Worm (Caenorhabditis elegans) whole organism, L4 larva: ENCODE measurements around the gene F42H10.3.

Source experiments
- F26F4.8 ChIP-seq: fragments of 200-800 bp; sonication (Bioruptor generic); conservative IDR thresholded peaks from 2 replicates; pipeline ENCODE4 v1.3.6; 2022; ENCODE audit warnings: missing genetic modification characterization, missing compliant biosample characterization
- T20F7.1 ChIP-seq: fragments of 200-800 bp; sonication (Bioruptor generic); optimal IDR thresholded peaks from 2 replicates; lab custom pipeline; 2018; ENCODE audit warnings: mild to moderate bottlenecking, missing genetic modification characterization, missing compliant biosample characterization
- Y48G9A.11 ChIP-seq: fragments of 200-800 bp; sonication (Bioruptor generic); IDR thresholded peaks from 2 replicates; pipeline ENCODE4 v1.3.6; 2022; ENCODE audit warnings: missing genetic modification reagents, missing genetic modification characterization, missing compliant biosample characterization
- ceh-20 ChIP-seq: fragments of 200-800 bp; sonication (Bioruptor generic); IDR thresholded peaks from 2 replicates; pipeline ENCODE4 v1.3.6; 2022; ENCODE audit warnings: missing genetic modification reagents, missing genetic modification characterization, missing compliant biosample characterization
- ceh-32 ChIP-seq: sonication (generic microtip); optimal IDR thresholded peaks from 2 replicates; lab custom pipeline; 2016; ENCODE audit warnings: mild to moderate bottlenecking, missing genetic modification characterization, missing compliant biosample characterization; ENCODE audit not compliant: poor library complexity
- ceh-62 ChIP-seq: sonication (generic microtip); optimal IDR thresholded peaks from 2 replicates; lab custom pipeline; 2017; ENCODE audit warnings: missing biosample characterization, missing genetic modification characterization
- ces-1 ChIP-seq: fragments of 150-350 bp; sonication (generic microtip); optimal IDR thresholded peaks from 4 replicates; lab custom pipeline; 2014; ENCODE audit warnings: missing biosample characterization, missing genetic modification reagents, missing genetic modification characterization
- daf-16 ChIP-seq, 3 experiments: sonication (generic microtip); optimal IDR thresholded peaks; 2 replicates each; lab custom pipeline; 2016 to 2017; ENCODE audit warnings: missing genetic modification characterization in 3 of 3, missing genetic modification reagents in 3 of 3, mild to moderate bottlenecking in 2 of 3, missing compliant biosample characterization in 2 of 3, missing biosample characterization in 1 of 3, moderate library complexity in 1 of 3
- dpl-1 ChIP-seq: fragments of 150-350 bp; optimal IDR thresholded peaks from 2 replicates; lab custom pipeline; 2014; ENCODE audit warnings: missing biosample characterization, missing genetic modification reagents, missing genetic modification characterization
- duxl-1 ChIP-seq: sonication (generic microtip); optimal IDR thresholded peaks from 2 replicates; lab custom pipeline; 2016; ENCODE audit warnings: mild to moderate bottlenecking, missing genetic modification characterization, moderate library complexity, missing compliant biosample characterization; ENCODE audit not compliant: poor library complexity
- dve-1 ChIP-seq: sonication (generic microtip); optimal IDR thresholded peaks from 2 replicates; lab custom pipeline; 2017; ENCODE audit warnings: antibody characterized with exemption, mild to moderate bottlenecking, missing genetic modification characterization, missing compliant biosample characterization; ENCODE audit not compliant: insufficient read depth
- egl-27 ChIP-seq: sonication (generic microtip); optimal IDR thresholded peaks from 3 replicates; lab custom pipeline; 2017; ENCODE audit warnings: missing biosample characterization, missing genetic modification reagents, missing genetic modification characterization
- fos-1 ChIP-seq: fragments of 150-350 bp; optimal IDR thresholded peaks from 2 replicates; lab custom pipeline; 2014; ENCODE audit warnings: missing biosample characterization, missing genetic modification characterization
- hif-1 ChIP-seq, 2 experiments: sonication (generic microtip); optimal IDR thresholded peaks; 2 replicates each; lab custom pipeline; 2016 to 2017; ENCODE audit warnings: missing compliant biosample characterization in 2 of 2, missing genetic modification characterization in 2 of 2, missing genetic modification reagents in 2 of 2, missing genotype in 2 of 2, mild to moderate bottlenecking in 1 of 2
- hlh-30 ChIP-seq: sonication (generic microtip); optimal IDR thresholded peaks from 2 replicates; lab custom pipeline; 2017; ENCODE audit warnings: antibody characterized with exemption, mild to moderate bottlenecking, missing genetic modification characterization, missing compliant biosample characterization; ENCODE audit not compliant: insufficient read depth
- jun-1 ChIP-seq: fragments of 150-350 bp; optimal IDR thresholded peaks from 2 replicates; lab custom pipeline; 2014; ENCODE audit warnings: missing biosample characterization, missing genetic modification reagents, missing genetic modification characterization
- lin-15B ChIP-seq: fragments of 150-350 bp; sonication (generic microtip); optimal IDR thresholded peaks from 3 replicates; lab custom pipeline; 2014; ENCODE audit warnings: missing biosample characterization, missing genetic modification characterization
- lin-29 ChIP-seq: fragments of 200-800 bp; sonication (Bioruptor generic); IDR thresholded peaks from 2 replicates; pipeline ENCODE4 v1.3.6; 2022; ENCODE audit warnings: missing genetic modification reagents, missing genetic modification characterization, missing compliant biosample characterization
- lin-39 ChIP-seq: fragments of 150-350 bp; optimal IDR thresholded peaks from 2 replicates; lab custom pipeline; 2014; ENCODE audit warnings: missing biosample characterization, missing genetic modification reagents, missing genetic modification characterization
- lsy-2 ChIP-seq, 2 experiments: fragments of 150-350 bp in 1 of 2; sonication (generic microtip) in 1 of 2; optimal IDR thresholded peaks; 2 replicates each; lab custom pipeline; 2014 to 2017; ENCODE audit warnings: missing biosample characterization in 2 of 2, missing genetic modification characterization in 2 of 2
- madf-9 ChIP-seq: fragments of 200-800 bp; sonication (Bioruptor generic); conservative IDR thresholded peaks from 2 replicates; pipeline ENCODE4 v1.3.6; 2022; ENCODE audit warnings: missing genetic modification reagents, missing genetic modification characterization, missing compliant biosample characterization
- mdl-1 ChIP-seq, 2 experiments: fragments of 150-350 bp in 1 of 2; sonication (generic microtip) in 1 of 2; optimal IDR thresholded peaks; 2 replicates each; lab custom pipeline; 2014 to 2017; ENCODE audit warnings: missing biosample characterization in 2 of 2, missing genetic modification characterization in 2 of 2
- mdt-29 ChIP-seq: fragments of 200-800 bp; sonication (Bioruptor generic); IDR thresholded peaks from 2 replicates; pipeline ENCODE4 v1.3.6; 2022; ENCODE audit warnings: missing genetic modification reagents, missing genetic modification characterization, missing compliant biosample characterization
- mep-1 ChIP-seq: fragments of 150-350 bp; sonication (generic microtip); optimal IDR thresholded peaks from 3 replicates; lab custom pipeline; 2014; ENCODE audit warnings: missing biosample characterization, missing genetic modification characterization
- mes-2 ChIP-seq: sonication (generic microtip); optimal IDR thresholded peaks from 2 replicates; lab custom pipeline; 2016; ENCODE audit warnings: missing genotype, mild to moderate bottlenecking, missing genetic modification characterization, missing compliant biosample characterization; ENCODE audit not compliant: poor library complexity, severe bottlenecking
- mxl-2 ChIP-seq: fragments of 200-800 bp; sonication (Bioruptor generic); conservative IDR thresholded peaks from 2 replicates; pipeline ENCODE4 v1.3.6; 2022; ENCODE audit warnings: missing genetic modification reagents, missing genetic modification characterization, missing compliant biosample characterization
- mxl-3 ChIP-seq: fragments of 200-800 bp; sonication (Bioruptor generic); optimal IDR thresholded peaks from 2 replicates; lab custom pipeline; 2018; ENCODE audit warnings: mild to moderate bottlenecking, missing genetic modification characterization, missing compliant biosample characterization
- nhr-111 ChIP-seq: fragments of 200-800 bp; sonication (Bioruptor generic); optimal IDR thresholded peaks from 2 replicates; lab custom pipeline; 2018; ENCODE audit warnings: mild to moderate bottlenecking, missing genetic modification characterization, missing compliant biosample characterization
- nhr-25 ChIP-seq: sonication (generic microtip); optimal IDR thresholded peaks from 2 replicates; lab custom pipeline; 2017; ENCODE audit warnings: missing genetic modification characterization, mild to moderate bottlenecking, missing compliant biosample characterization, antibody characterized with exemption, moderate library complexity, borderline replicate concordance; ENCODE audit not compliant: insufficient read depth
- nhr-6 ChIP-seq: fragments of 150-350 bp; optimal IDR thresholded peaks from 2 replicates; lab custom pipeline; 2014; ENCODE audit warnings: missing biosample characterization, missing genetic modification characterization
- nhr-76 ChIP-seq: fragments of 150-350 bp; optimal IDR thresholded peaks from 2 replicates; lab custom pipeline; 2014; ENCODE audit warnings: missing biosample characterization, missing genetic modification characterization
- nhr-77 ChIP-seq: fragments of 150-350 bp; optimal IDR thresholded peaks from 2 replicates; lab custom pipeline; 2014; ENCODE audit warnings: missing biosample characterization, missing genetic modification characterization
- saeg-2 ChIP-seq: fragments of 200-800 bp; sonication (Bioruptor generic); IDR thresholded peaks from 2 replicates; pipeline ENCODE4 v1.3.6; 2022; ENCODE audit warnings: missing genetic modification reagents, missing genetic modification characterization, missing compliant biosample characterization
- sdz-12 ChIP-seq: fragments of 200-800 bp; sonication (Bioruptor generic); optimal IDR thresholded peaks from 2 replicates; lab custom pipeline; 2018; ENCODE audit warnings: mild to moderate bottlenecking, missing genetic modification characterization, missing compliant biosample characterization
- snpc-1.2 ChIP-seq: fragments of 200-800 bp; sonication (Bioruptor generic); IDR thresholded peaks from 2 replicates; pipeline ENCODE4 v1.3.6; 2022; ENCODE audit warnings: missing genetic modification reagents, missing genetic modification characterization, missing compliant biosample characterization
- spr-1 ChIP-seq: sonication (generic microtip); optimal IDR thresholded peaks from 2 replicates; lab custom pipeline; 2016; ENCODE audit warnings: mild to moderate bottlenecking, missing genetic modification characterization, missing compliant biosample characterization
- tag-97 ChIP-seq: fragments of 200-800 bp; sonication (Bioruptor generic); IDR thresholded peaks from 2 replicates; pipeline ENCODE4 v1.3.6; 2022; ENCODE audit warnings: missing genetic modification characterization, missing compliant biosample characterization
- vab-7 ChIP-seq: fragments of 200-800 bp; sonication (Bioruptor generic); IDR thresholded peaks from 2 replicates; pipeline ENCODE4 v1.3.6; 2022; ENCODE audit warnings: missing genetic modification reagents, missing genetic modification characterization, missing compliant biosample characterization
- zfp-3 ChIP-seq: fragments of 200-800 bp; sonication (Bioruptor generic); conservative IDR thresholded peaks from 2 replicates; pipeline ENCODE4 v1.3.6; 2022; ENCODE audit warnings: missing genetic modification reagents, missing genetic modification characterization, missing compliant biosample characterization
- ztf-11 ChIP-seq: fragments of 150-350 bp; optimal IDR thresholded peaks from 2 replicates; lab custom pipeline; 2014; ENCODE audit warnings: missing biosample characterization, missing genetic modification characterization

F42H10.3 gene

ce11 chrIII:8490254-8490653 is 6.3 kb downstream of the F42H10.3 start, which contains the start of the genes ess-2 and F42H10.2:
Gene ess-2, minus strand, starts transcription at chrIII:8490352.
Gene F42H10.2, plus strand, starts transcription at chrIII:8490620.
- TF ChIP-seq daf-16 (GFP tag; optimal IDR thresholded peaks at IDR 0.05; lab: Kevin White, UChicago) (no peak), daf-16 (tag; optimal IDR thresholded peaks at IDR 0.05; lab: Kevin White, UChicago) (peak; percentile 27), nhr-77 (tag; lab: Kevin White, UChicago) (peak; percentile 1), dpl-1 (GFP tag; lab: Kevin White, UChicago) (peak; percentile 44), mep-1 (tag; lab: Kevin White, UChicago) (peak; percentile 34), mes-2 (tag; lab: Kevin White, UChicago) (peak; percentile 43), T20F7.1 (peak; percentile 97), nhr-6 (tag; lab: Kevin White, UChicago) (peak; percentile 4), F26F4.8 (GFP tag; lab: Robert Waterston, UW) (no peak), lsy-2 (tag; optimal IDR thresholded peaks at IDR 0.05; lab: Kevin White, UChicago) (peak in 1 of 2 experiments; percentile 83), saeg-2 (GFP tag; lab: Robert Waterston, UW) (no peak), hif-1 (tag; optimal IDR thresholded peaks at IDR 0.05; lab: Kevin White, UChicago) (peak in 1 of 2 experiments; percentile 1), hlh-30 (tag; lab: Kevin White, UChicago) (peak; percentile 26), ztf-11 (tag; lab: Kevin White, UChicago) (no peak), dve-1 (tag; lab: Kevin White, UChicago) (peak; percentile 53)

ce11 chrIII:8491945-8492344 is 8.0 kb downstream of the F42H10.3 start:
- TF ChIP-seq egl-27 (tag; lab: Kevin White, UChicago) (no peak), T20F7.1 (no peak), madf-9 (no peak), F26F4.8 (GFP tag; lab: Robert Waterston, UW) (no peak), nhr-25 (tag; lab: Kevin White, UChicago) (no peak), fos-1 (no peak), ztf-11 (tag; lab: Kevin White, UChicago) (no peak), mxl-2 (GFP tag; lab: Robert Waterston, UW) (no peak), duxl-1 (tag; lab: Kevin White, UChicago) (no peak), spr-1 (tag; lab: Kevin White, UChicago) (no peak), vab-7 (no peak), zfp-3 (no peak), Y48G9A.11 (no peak), nhr-111 (GFP tag; lab: Kevin White, UChicago) (no peak)

ce11 chrIII:8494708-8495107 is 10.8 kb downstream of the F42H10.3 start, which contains the start of gene pac-1:
Gene pac-1, plus strand, starts transcription at chrIII:8495008.
- no peak for TF ChIP-seq ces-1
- no peak for TF ChIP-seq lin-39 (tag; lab: Kevin White, UChicago)
- TF ChIP-seq nhr-76 (tag; lab: Kevin White, UChicago), result no peak
- TF ChIP-seq lin-15B (tag; lab: Kevin White, UChicago), result no peak
- TF ChIP-seq madf-9, result no peak
- no peak for TF ChIP-seq snpc-1.2 (GFP tag; lab: Robert Waterston, UW)
- no peak for TF ChIP-seq jun-1 (tag; lab: Kevin White, UChicago)
- TF ChIP-seq mxl-3 (GFP tag; lab: Kevin White, UChicago), result no peak
- TF ChIP-seq ceh-32 (tag; lab: Kevin White, UChicago), result no peak
- no peak for TF ChIP-seq mdl-1 (tag; optimal IDR thresholded peaks at IDR 0.05; lab: Kevin White, UChicago)
- no peak for TF ChIP-seq lin-29 (GFP tag; lab: Robert Waterston, UW)
- TF ChIP-seq mep-1 (tag; lab: Kevin White, UChicago), result no peak
- no peak for TF ChIP-seq sdz-12 (GFP tag; lab: Kevin White, UChicago)
- TF ChIP-seq nhr-77 (tag; lab: Kevin White, UChicago), result no peak
- no peak for TF ChIP-seq spr-1 (tag; lab: Kevin White, UChicago)
- no peak for TF ChIP-seq ceh-62
- TF ChIP-seq mdt-29 (GFP tag; lab: Robert Waterston, UW), result no peak
- no peak for TF ChIP-seq ceh-20 (GFP tag; lab: Robert Waterston, UW)
- TF ChIP-seq tag-97 (GFP tag; lab: Robert Waterston, UW), result no peak
